Fruit fly (Drosophila melanogaster): ENCODE data around the gene Ccm3.

The Ccm3 gene

DNA sequence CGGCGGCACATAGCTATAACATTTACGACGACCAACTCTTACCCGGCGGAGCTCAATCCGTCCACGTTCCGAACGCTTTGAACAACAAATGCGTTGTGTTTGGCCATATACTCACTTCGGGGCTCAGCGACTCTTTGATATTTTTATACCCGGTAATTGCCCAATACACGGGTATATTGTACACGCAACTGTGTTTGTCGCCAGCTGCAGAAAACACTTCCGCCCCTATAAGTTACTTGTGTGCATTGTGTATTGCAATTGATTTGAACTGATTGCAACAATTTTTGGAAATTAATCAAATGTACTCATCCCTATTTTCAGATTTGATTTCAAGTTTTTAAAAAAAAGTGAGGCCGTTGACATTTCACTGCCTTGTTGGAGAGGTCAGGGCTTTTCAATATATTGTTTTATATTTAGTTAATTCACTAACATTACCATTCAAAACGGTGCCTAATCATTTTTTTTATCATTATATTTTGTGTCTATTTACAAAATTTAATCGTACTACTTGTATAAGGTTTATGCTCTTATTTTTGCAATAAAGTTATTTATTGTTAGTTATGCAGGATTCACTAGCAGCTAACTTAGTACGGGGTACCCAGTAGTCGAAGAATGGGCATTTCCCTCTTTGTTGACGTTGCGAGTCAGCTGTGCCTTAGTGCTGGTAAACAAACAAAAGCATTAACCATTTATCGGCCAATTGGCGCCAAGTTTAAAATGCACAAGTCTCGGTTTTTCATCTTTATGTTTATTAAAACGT, 28.7 kb upstream of the Ccm3 start, which contains the start of gene Nagk (continued):
- TF ChIP-seq ase (GFP tag; IDR thresholded peaks at IDR 0.05) (peak; percentile 4; the same call in 2 of the 3 replicates), Max (GFP tag; optimal IDR thresholded peaks at IDR 0.05) (peak; percentile 67), salm (tag; optimal IDR thresholded peaks at IDR 0.05) (peak; percentile 39), CG7963 (GFP tag; IDR thresholded peaks at IDR 0.05; ENCODE audit: partially characterized antibody) (no peak), CG17568 (GFP tag; optimal IDR thresholded peaks at IDR 0.05) (no peak), sens (GFP tag) (peak; percentile 95), CG33213 (GFP tag; optimal IDR thresholded peaks at IDR 0.05) (peak; percentile 29), org-1 (GFP tag; optimal IDR thresholded peaks at IDR 0.05) (peak; percentile 27), Side (GFP tag; optimal IDR thresholded peaks at IDR 0.05) (peak; percentile 69), bsh (GFP tag; optimal IDR thresholded peaks at IDR 0.05) (peak; percentile 24 to 41), hkb (optimal IDR thresholded peaks at IDR 0.05) (no peak), hkb (GFP tag; IDR thresholded peaks at IDR 0.05) (peak; percentile 49; the same call in 1 of the 2 replicates), CG43689 (GFP tag; IDR thresholded peaks at IDR 0.05) (0 out of 2 replicates have a peak, but pooled peaks have one; percentile 11), bowl (GFP tag; IDR thresholded peaks at IDR 0.05) (no peak), CG9876 (GFP tag; optimal IDR thresholded peaks at IDR 0.05) (no peak), gro (GFP tag; optimal IDR thresholded peaks at IDR 0.05) (peak; percentile 60), Hr39 (optimal IDR thresholded peaks at IDR 0.05) (no peak), CG11560 (tag; IDR thresholded peaks at IDR 0.05) (no peak), repo (GFP tag; optimal IDR thresholded peaks at IDR 0.05) (no peak), pnt (GFP tag; optimal IDR thresholded peaks at IDR 0.05) (no peak), CG14014 (GFP tag; IDR thresholded peaks at IDR 0.05) (peak; percentile 39), Dip2 (GFP tag; IDR thresholded peaks at IDR 0.05) (no peak), Six4 (GFP tag; optimal IDR thresholded peaks at IDR 0.05) (peak; percentile 56), CG1647 (GFP tag; optimal IDR thresholded peaks at IDR 0.05) (no peak), kay (GFP tag; optimal IDR thresholded peaks at IDR 0.05) (peak; percentile 52), Mad (GFP tag; optimal IDR thresholded peaks at IDR 0.05) (peak; percentile 36), CG6683 (GFP tag; optimal IDR thresholded peaks at IDR 0.05) (no peak), CG12942 (GFP tag; optimal IDR thresholded peaks at IDR 0.05) (peak; percentile 12), btn (GFP tag; optimal IDR thresholded peaks at IDR 0.05) (peak; percentile 9), E2f2 (GFP tag; IDR thresholded peaks at IDR 0.05) (peak; percentile 87), trh (GFP tag; optimal IDR thresholded peaks at IDR 0.05) (no peak), CG30431 (GFP tag; optimal IDR thresholded peaks at IDR 0.05) (peak; percentile 1), Aef1 (GFP tag; IDR thresholded peaks at IDR 0.05) (peak; percentile 11; the same call in 1 of the 3 replicates), CG14710 (tag; optimal IDR thresholded peaks at IDR 0.05) (peak; percentile 60), fd96Cb (tag; optimal IDR thresholded peaks at IDR 0.05) (peak; percentile 41), jigr1 (GFP tag; IDR thresholded peaks at IDR 0.05) (no peak), Neu2 (GFP tag; optimal IDR thresholded peaks at IDR 0.05; ENCODE audit: borderline replicate concordance) (no peak), Camta (GFP tag; optimal IDR thresholded peaks at IDR 0.05) (peak; percentile 40), CG7839 (tag; optimal IDR thresholded peaks at IDR 0.05) (peak; percentile 69), Dll (GFP tag; IDR thresholded peaks at IDR 0.05; ENCODE audit: partially characterized antibody) (no peak), Ets65A (GFP tag) (peak; percentile 91), HLH54F (GFP tag; optimal IDR thresholded peaks at IDR 0.05) (peak; percentile 57), br (optimal IDR thresholded peaks at IDR 0.05) (no peak), sc (optimal IDR thresholded peaks at IDR 0.05) (no peak), sc (GFP tag; optimal IDR thresholded peaks at IDR 0.05) (no peak), fu2 (GFP tag; optimal IDR thresholded peaks at IDR 0.05) (peak; percentile 24), CG4360 (GFP tag; IDR thresholded peaks at IDR 0.05) (no peak), CG8290 (GFP tag; optimal IDR thresholded peaks at IDR 0.05) (no peak), CG8290 (tag; optimal IDR thresholded peaks at IDR 0.05) (peak in 1 of 2 experiments; percentile 80), Fer2 (tag; optimal IDR thresholded peaks at IDR 0.05) (no peak), grau (tag; optimal IDR thresholded peaks at IDR 0.05) (peak; percentile 42), CG17385 (GFP tag; optimal IDR thresholded peaks at IDR 0.05) (peak; percentile 64)
